Worm (Caenorhabditis elegans) whole organism, early embryonic: ENCODE data around the gene erp-44.2.

Experiments used
- ama-1 ChIP-seq: fragments of 150-350 bp; optimal IDR thresholded peaks from 2 replicates; lab custom pipeline; 2014
- ets-7 ChIP-seq: sonication (generic microtip); optimal IDR thresholded peaks from 2 replicates; lab custom pipeline; 2016; ENCODE audit warnings: missing genotype, missing genetic modification characterization, missing compliant biosample characterization
- flt-1 ChIP-seq: fragments of 200-800 bp; sonication (Bioruptor generic); IDR thresholded peaks from 2 replicates; pipeline ENCODE4 v1.3.6; 2022; ENCODE audit warnings: missing genetic modification characterization, missing compliant biosample characterization
- hmg-4 ChIP-seq: fragments of 200-800 bp; sonication (Bioruptor generic); optimal IDR thresholded peaks from 2 replicates; lab custom pipeline; 2018; ENCODE audit warnings: mild to moderate bottlenecking, missing genetic modification characterization, missing compliant biosample characterization
- pes-1 ChIP-seq: fragments of 200-800 bp; sonication (Bioruptor generic); IDR thresholded peaks from 2 replicates; pipeline ENCODE4 v1.3.6; 2022; ENCODE audit warnings: missing genetic modification reagents, missing genetic modification characterization, missing compliant biosample characterization

ce11 chrIV:7879017-7879416, 44.5 kb upstream of the erp-44.2 start, which contains the start of gene srt-73:
- TF ChIP-seq ama-1 (lab: Kevin White, UChicago) (no peak), flt-1 (GFP tag; lab: Robert Waterston, UW) (no peak), hmg-4 (no peak), pes-1 (GFP tag; lab: Robert Waterston, UW) (no peak), ets-7 (no peak)
